Worm (Caenorhabditis elegans) whole organism, young adult: ENCODE measurements around the gene mcat-1.
A peak's percentile ranks its signal among the peaks of the same experiment; 100 is the strongest.

Experiments used
- B0336.3 ChIP-seq: fragments of 200-800 bp; sonication (Bioruptor generic); IDR thresholded peaks from 2 replicates; pipeline ENCODE4 v1.3.6; 2022; ENCODE audit warnings: missing genetic modification characterization, missing compliant biosample characterization
- D2030.7 ChIP-seq: fragments of 200-800 bp; sonication (Bioruptor generic); IDR thresholded peaks from 2 replicates; pipeline ENCODE4 v1.3.6; 2022; ENCODE audit warnings: missing genetic modification reagents, missing genetic modification characterization, missing compliant biosample characterization
- F10E7.11 ChIP-seq: sonication (generic microtip); optimal IDR thresholded peaks from 2 replicates; lab custom pipeline; 2017; ENCODE audit warnings: mild to moderate bottlenecking, missing genetic modification characterization, moderate library complexity, missing compliant biosample characterization
- F23B12.7 ChIP-seq: sonication (generic microtip); optimal IDR thresholded peaks from 2 replicates; lab custom pipeline; 2017; ENCODE audit warnings: missing genetic modification characterization, mild to moderate bottlenecking, missing compliant biosample characterization, antibody characterized with exemption, moderate library complexity; ENCODE audit not compliant: insufficient read depth
- F33H1.4 ChIP-seq: fragments of 200-800 bp; sonication (Bioruptor generic); IDR thresholded peaks from 2 replicates; pipeline ENCODE4 v1.3.6; 2022; ENCODE audit warnings: missing genetic modification reagents, missing genetic modification characterization, missing compliant biosample characterization
- F52B5.7 ChIP-seq: sonication (generic microtip); optimal IDR thresholded peaks from 2 replicates; lab custom pipeline; 2016; ENCODE audit warnings: mild to moderate bottlenecking, missing genetic modification characterization, missing compliant biosample characterization
- F57C9.4 ChIP-seq: sonication (generic microtip); optimal IDR thresholded peaks from 2 replicates; lab custom pipeline; 2017; ENCODE audit warnings: mild to moderate bottlenecking, missing genetic modification characterization, missing compliant biosample characterization
- K12H6.12 ChIP-seq: fragments of 200-800 bp; sonication (Bioruptor generic); optimal IDR thresholded peaks from 2 replicates; lab custom pipeline; 2018; ENCODE audit warnings: mild to moderate bottlenecking, missing genetic modification characterization, missing compliant biosample characterization
- ZK185.1 ChIP-seq: sonication (generic microtip); optimal IDR thresholded peaks from 2 replicates; lab custom pipeline; 2016; ENCODE audit warnings: mild to moderate bottlenecking, missing genetic modification characterization, missing compliant biosample characterization; ENCODE audit not compliant: poor library complexity, severe bottlenecking
- akir-1 ChIP-seq: fragments of 200-800 bp; sonication (Bioruptor generic); optimal IDR thresholded peaks from 2 replicates; lab custom pipeline; 2018; ENCODE audit warnings: mild to moderate bottlenecking, missing genetic modification characterization, moderate library complexity, missing compliant biosample characterization
- aptf-2 ChIP-seq: fragments of 200-800 bp; sonication (Bioruptor generic); conservative IDR thresholded peaks from 2 replicates; pipeline ENCODE4 v1.3.6; 2022; ENCODE audit warnings: missing genetic modification reagents, missing genetic modification characterization, missing compliant biosample characterization
- aptf-3 ChIP-seq: fragments of 200-800 bp; sonication (Bioruptor generic); IDR thresholded peaks from 2 replicates; pipeline ENCODE4 v1.3.6; 2022; ENCODE audit warnings: missing genetic modification characterization, missing compliant biosample characterization
- atf-7 ChIP-seq: sonication (generic microtip); optimal IDR thresholded peaks from 2 replicates; lab custom pipeline; 2017; ENCODE audit warnings: mild to moderate bottlenecking, missing genetic modification characterization, missing compliant biosample characterization
- attf-3 ChIP-seq: fragments of 200-800 bp; sonication (Bioruptor generic); conservative IDR thresholded peaks from 2 replicates; pipeline ENCODE4 v1.3.6; 2022; ENCODE audit warnings: missing genetic modification reagents, missing genetic modification characterization, missing compliant biosample characterization
- bed-1 ChIP-seq: fragments of 200-800 bp; sonication (Bioruptor generic); IDR thresholded peaks from 2 replicates; pipeline ENCODE4 v1.3.6; 2022; ENCODE audit warnings: missing genetic modification reagents, missing genetic modification characterization, missing compliant biosample characterization
- cebp-1 ChIP-seq, 2 experiments: fragments of 200-800 bp in 1 of 2; sonication (Bioruptor generic) in 1 of 2; sonication (generic microtip) in 1 of 2; IDR thresholded peaks in 1 of 2; optimal IDR thresholded peaks in 1 of 2; 2 replicates each; pipeline versions ENCODE4 v1.3.6 to Lab custom; 2017 to 2022; ENCODE audit warnings: missing compliant biosample characterization in 2 of 2, missing genetic modification characterization in 2 of 2, mild to moderate bottlenecking in 1 of 2, missing genetic modification reagents in 1 of 2, moderate library complexity in 1 of 2
- ceh-58 ChIP-seq: fragments of 200-800 bp; sonication (Bioruptor generic); IDR thresholded peaks from 2 replicates; pipeline ENCODE4 v1.3.6; 2022; ENCODE audit warnings: missing genetic modification characterization, missing compliant biosample characterization
- chd-7 ChIP-seq: sonication (generic microtip); optimal IDR thresholded peaks from 2 replicates; lab custom pipeline; 2016; ENCODE audit warnings: mild to moderate bottlenecking, missing genetic modification characterization, moderate library complexity, missing compliant biosample characterization
- dpl-1 ChIP-seq: fragments of 150-350 bp; optimal IDR thresholded peaks from 2 replicates; lab custom pipeline; 2014; ENCODE audit warnings: missing biosample characterization, missing genetic modification reagents, missing genetic modification characterization
- efl-1 ChIP-seq: fragments of 150-350 bp; optimal IDR thresholded peaks from 2 replicates; lab custom pipeline; 2014; ENCODE audit warnings: missing biosample characterization, missing genetic modification reagents, missing genetic modification characterization
- egrh-3 ChIP-seq: fragments of 200-800 bp; sonication (Bioruptor generic); IDR thresholded peaks from 2 replicates; pipeline ENCODE4 v1.3.6; 2022; ENCODE audit warnings: missing genetic modification reagents, missing genetic modification characterization, missing compliant biosample characterization
- ekl-4 ChIP-seq: fragments of 200-800 bp; sonication (Bioruptor generic); IDR thresholded peaks from 2 replicates; pipeline ENCODE4 v1.3.6; 2022; ENCODE audit warnings: missing genetic modification reagents, missing genetic modification characterization, missing compliant biosample characterization
- hmg-20 ChIP-seq: fragments of 200-800 bp; sonication (Bioruptor generic); IDR thresholded peaks from 2 replicates; pipeline ENCODE4 v1.3.6; 2022; ENCODE audit warnings: missing genetic modification reagents, missing genetic modification characterization, missing compliant biosample characterization
- lag-1 ChIP-seq: fragments of 200-800 bp; sonication (Bioruptor generic); IDR thresholded peaks from 2 replicates; pipeline ENCODE4 v1.3.6; 2022; ENCODE audit warnings: missing genetic modification reagents, missing genetic modification characterization, missing compliant biosample characterization
- let-607 ChIP-seq, 2 experiments: fragments of 200-800 bp in 1 of 2; sonication (Bioruptor generic) in 1 of 2; sonication (generic microtip) in 1 of 2; optimal IDR thresholded peaks; 2 replicates each; lab custom pipeline; 2016 to 2018; ENCODE audit warnings: mild to moderate bottlenecking in 2 of 2, missing compliant biosample characterization in 2 of 2, missing genetic modification characterization in 2 of 2, moderate library complexity in 2 of 2, missing genotype in 1 of 2
- lin-35 ChIP-seq, 3 experiments: fragments of 150-350 bp in 2 of 3; sonication (generic microtip) in 1 of 3; optimal IDR thresholded peaks; 2 replicates each; lab custom pipeline; 2014 to 2018; ENCODE audit warnings: missing biosample characterization in 3 of 3, missing genetic modification characterization in 3 of 3, missing genetic modification reagents in 3 of 3
- lin-40 ChIP-seq: sonication (generic microtip); optimal IDR thresholded peaks from 2 replicates; lab custom pipeline; 2016; ENCODE audit warnings: missing genetic modification characterization, mild to moderate bottlenecking, missing compliant biosample characterization, missing genotype, missing genetic modification reagents
- madf-10 ChIP-seq: sonication (generic microtip); optimal IDR thresholded peaks from 2 replicates; lab custom pipeline; 2016; ENCODE audit warnings: mild to moderate bottlenecking, missing genetic modification characterization, missing compliant biosample characterization
- madf-6 ChIP-seq: fragments of 200-800 bp; sonication (Bioruptor generic); IDR thresholded peaks from 2 replicates; pipeline ENCODE4 v1.3.6; 2022; ENCODE audit warnings: missing genetic modification reagents, missing genetic modification characterization, missing compliant biosample characterization
- madf-8 ChIP-seq: fragments of 200-800 bp; sonication (Bioruptor generic); conservative IDR thresholded peaks from 2 replicates; pipeline ENCODE4 v1.3.6; 2022; ENCODE audit warnings: missing genetic modification reagents, missing genetic modification characterization, missing compliant biosample characterization
- mcd-1 ChIP-seq: fragments of 200-800 bp; sonication (Bioruptor generic); IDR thresholded peaks from 2 replicates; pipeline ENCODE4 v1.3.6; 2022; ENCODE audit warnings: missing genetic modification reagents, missing genetic modification characterization, missing compliant biosample characterization
- nfyb-1 ChIP-seq: fragments of 200-800 bp; sonication (Bioruptor generic); IDR thresholded peaks from 2 replicates; pipeline ENCODE4 v1.3.6; 2022; ENCODE audit warnings: missing genetic modification reagents, missing genetic modification characterization, missing compliant biosample characterization
- nhr-120 ChIP-seq: fragments of 200-800 bp; sonication (Bioruptor generic); IDR thresholded peaks from 2 replicates; pipeline ENCODE4 v1.3.6; 2022; ENCODE audit warnings: missing genetic modification characterization, missing compliant biosample characterization
- nhr-90 ChIP-seq: sonication (generic microtip); optimal IDR thresholded peaks from 2 replicates; lab custom pipeline; 2016; ENCODE audit warnings: missing genotype, mild to moderate bottlenecking, missing genetic modification characterization, missing compliant biosample characterization
- rcor-1 ChIP-seq: fragments of 200-800 bp; sonication (Bioruptor generic); IDR thresholded peaks from 2 replicates; pipeline ENCODE4 v1.3.6; 2022; ENCODE audit warnings: missing genetic modification reagents, missing genetic modification characterization, missing compliant biosample characterization
- repo-1 ChIP-seq: sonication (generic microtip); optimal IDR thresholded peaks from 2 replicates; lab custom pipeline; 2017; ENCODE audit warnings: mild to moderate bottlenecking, missing genetic modification characterization, missing compliant biosample characterization
- snpc-1.3 ChIP-seq: sonication (generic microtip); optimal IDR thresholded peaks from 2 replicates; lab custom pipeline; 2017; ENCODE audit warnings: missing genetic modification characterization, mild to moderate bottlenecking, missing compliant biosample characterization, antibody characterized with exemption, moderate library complexity, missing genotype, missing genetic modification reagents; ENCODE audit not compliant: insufficient read depth
- sptf-2 ChIP-seq: fragments of 200-800 bp; sonication (Bioruptor generic); optimal IDR thresholded peaks from 2 replicates; lab custom pipeline; 2018; ENCODE audit warnings: mild to moderate bottlenecking, missing genetic modification characterization, missing compliant biosample characterization
- tbx-9 ChIP-seq: sonication (generic microtip); optimal IDR thresholded peaks from 2 replicates; lab custom pipeline; 2016; ENCODE audit warnings: borderline replicate concordance, missing genetic modification characterization, inconsistent platforms, missing compliant biosample characterization
- unc-130 ChIP-seq: sonication (generic microtip); optimal IDR thresholded peaks from 2 replicates; lab custom pipeline; 2016; ENCODE audit warnings: missing genetic modification reagents, missing genetic modification characterization, missing compliant biosample characterization
- zfh-2 ChIP-seq: fragments of 200-800 bp; sonication (Bioruptor generic); conservative IDR thresholded peaks from 2 replicates; pipeline ENCODE4 v1.3.6; 2022; ENCODE audit warnings: missing genetic modification reagents, missing genetic modification characterization, missing compliant biosample characterization
- ztf-25 ChIP-seq: fragments of 200-800 bp; sonication (Bioruptor generic); IDR thresholded peaks from 2 replicates; pipeline ENCODE4 v1.3.6; 2022; ENCODE audit warnings: missing genetic modification reagents, missing genetic modification characterization, missing compliant biosample characterization
- ztf-26 ChIP-seq: sonication (generic microtip); optimal IDR thresholded peaks from 2 replicates; lab custom pipeline; 2017; ENCODE audit warnings: missing genetic modification characterization, missing compliant biosample characterization
- ztf-6 ChIP-seq: fragments of 200-800 bp; sonication (Bioruptor generic); IDR thresholded peaks from 2 replicates; pipeline ENCODE4 v1.3.6; 2022; ENCODE audit warnings: missing genetic modification reagents, missing genetic modification characterization, missing compliant biosample characterization

Gene mcat-1

DNA sequence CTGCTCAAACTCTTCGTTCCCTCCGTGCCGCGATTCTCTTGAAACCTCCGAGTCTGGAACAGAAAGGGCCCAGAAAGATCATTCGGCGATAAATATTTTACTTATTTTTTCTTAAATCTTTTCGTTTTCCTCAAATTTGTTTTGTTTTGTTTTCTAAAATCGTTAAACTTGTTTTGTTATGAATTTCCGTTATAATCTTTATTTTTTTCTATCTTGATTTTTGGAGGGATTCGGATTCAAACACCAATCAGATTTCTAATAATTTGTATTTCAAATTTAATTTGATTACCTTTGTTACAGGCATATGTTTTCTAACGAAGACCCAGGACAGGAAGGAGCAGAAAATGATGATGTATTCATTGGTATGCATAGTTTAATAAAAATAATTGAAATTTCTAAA is 44.0 kb downstream of the mcat-1 start, which contains the start of gene C23H3.5:
Gene C23H3.5, plus strand, starts transcription at position 301 of the 400 bp plus-strand sequence.
- TF ChIP-seq ceh-58 (no peak), unc-130 (GFP tag; lab: Kevin White, UChicago) (no peak), repo-1 (tag; lab: Kevin White, UChicago) (no peak), F23B12.7 (tag; lab: Kevin White, UChicago) (no peak), F10E7.11 (no peak), akir-1 (GFP tag; lab: Kevin White, UChicago) (no peak), aptf-3 (GFP tag; lab: Robert Waterston, UW) (no peak), sptf-2 (no peak), F33H1.4 (GFP tag; lab: Robert Waterston, UW) (no peak), F52B5.7 (tag; lab: Kevin White, UChicago) (no peak), egrh-3 (no peak), ekl-4 (GFP tag; lab: Robert Waterston, UW) (no peak), cebp-1 (GFP tag; IDR thresholded peaks at IDR 0.05; lab: Robert Waterston, UW) (no peak), cebp-1 (tag; optimal IDR thresholded peaks at IDR 0.05; lab: Kevin White, UChicago) (no peak)

DNA sequence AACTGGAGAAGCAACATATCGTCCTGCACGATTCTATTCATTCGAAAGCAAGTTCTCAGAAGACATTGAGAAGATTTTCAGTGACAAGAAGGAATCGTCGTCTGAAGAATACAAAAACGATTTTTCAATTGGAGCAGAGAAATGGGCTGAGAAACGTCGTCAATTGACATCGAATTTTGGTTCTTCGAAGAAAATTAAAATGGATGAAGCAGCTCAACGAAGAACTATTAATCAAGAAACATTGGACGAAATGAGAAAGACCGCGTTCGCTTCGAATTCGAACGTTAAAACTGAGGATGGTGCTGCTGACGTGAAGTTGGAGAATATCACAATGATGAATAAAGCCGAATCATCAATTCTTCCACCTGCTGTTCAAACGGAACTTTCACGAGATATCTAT is 45.2 kb downstream of the mcat-1 start, which contains the start of gene rpt-4:
Gene rpt-4, minus strand, starts transcription at position 101 of the 400 bp plus-strand sequence.
- TF ChIP-seq let-607 (tag; optimal IDR thresholded peaks at IDR 0.05; lab: Kevin White, UChicago) (no peak), hmg-20 (no peak), repo-1 (tag; lab: Kevin White, UChicago) (no peak), F10E7.11 (no peak), aptf-2 (GFP tag; lab: Robert Waterston, UW) (no peak), nhr-120 (no peak)
- TF ChIP-seq, all 124 proteins: peak for 0

DNA sequence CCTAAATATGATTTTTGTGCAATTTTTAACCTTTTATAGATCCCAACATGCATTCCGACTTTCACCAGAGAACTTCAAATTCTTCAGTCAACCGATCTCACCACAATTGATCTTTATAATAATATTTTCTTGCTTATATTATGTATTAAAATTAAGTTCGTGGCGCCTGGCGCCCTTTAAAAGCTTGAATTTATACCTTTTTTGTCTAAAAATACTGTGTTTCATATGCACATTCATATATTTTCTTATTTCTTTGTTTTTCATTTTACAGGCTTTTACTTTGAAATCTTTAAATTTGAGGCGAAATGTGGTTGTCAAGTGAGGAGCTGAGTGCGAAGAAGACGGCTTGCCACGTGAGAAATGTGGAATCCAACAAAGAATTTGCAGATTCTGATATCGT is 46.6 kb downstream of the mcat-1 start, which contains the start of gene rpoa-49:
Gene rpoa-49, plus strand, starts transcription at position 301 of the 400 bp plus-strand sequence.
- TF ChIP-seq ztf-25 (GFP tag; lab: Robert Waterston, UW) (no peak), nhr-120 (no peak), madf-8 (GFP tag; lab: Robert Waterston, UW) (no peak), attf-3 (no peak), atf-7 (tag; lab: Kevin White, UChicago) (no peak), tbx-9 (no peak), K12H6.12 (tag; lab: Kevin White, UChicago) (no peak), chd-7 (no peak), nhr-90 (tag; lab: Kevin White, UChicago) (no peak), zfh-2 (GFP tag; lab: Robert Waterston, UW) (no peak), madf-10 (tag; lab: Kevin White, UChicago) (no peak), B0336.3 (GFP tag; lab: Robert Waterston, UW) (no peak), nfyb-1 (GFP tag; lab: Robert Waterston, UW) (no peak), F57C9.4 (tag; lab: Kevin White, UChicago) (no peak), mcd-1 (GFP tag; lab: Robert Waterston, UW) (no peak), ztf-6 (GFP tag; lab: Robert Waterston, UW) (no peak), ztf-26 (no peak)

DNA sequence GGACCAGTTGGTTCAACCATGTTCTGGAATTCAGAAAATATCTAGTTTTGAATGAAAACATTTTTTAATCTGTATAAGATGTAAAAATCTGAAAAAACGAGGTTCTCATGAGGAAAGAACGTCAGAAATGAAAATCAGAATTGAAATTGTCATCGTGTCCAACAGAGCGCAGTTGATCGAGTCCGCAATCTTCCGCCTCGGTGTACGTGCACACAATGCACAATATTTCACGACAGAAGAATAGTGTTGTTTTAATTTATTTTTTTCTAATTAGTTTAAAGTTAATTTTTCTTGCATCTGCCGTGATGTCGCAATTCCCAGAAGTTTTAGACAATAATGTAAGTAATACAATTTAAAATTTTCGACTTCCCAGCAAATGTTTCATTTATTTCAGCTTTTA is 47.7 kb downstream of the mcat-1 start, which contains the start of gene nfyc-1:
Gene nfyc-1, plus strand, starts transcription at position 268 of the 400 bp plus-strand sequence.
- TF ChIP-seq rcor-1 (peak; percentile 41; the same call in 1 of the 2 replicates), efl-1 (peak; percentile 27), madf-6 (GFP tag; lab: Robert Waterston, UW) (peak; percentile 44; the same call in 1 of the 2 replicates), lin-40 (tag; lab: Kevin White, UChicago) (peak; percentile 27), ZK185.1 (tag; lab: Kevin White, UChicago) (peak; percentile 26), lin-35 (GFP tag; optimal IDR thresholded peaks at IDR 0.05; lab: Kevin White, UChicago) (peak in 1 of 3 experiments; percentile 57), D2030.7 (GFP tag; lab: Robert Waterston, UW) (peak; percentile 66), snpc-1.3 (tag; lab: Kevin White, UChicago) (no peak), dpl-1 (GFP tag; lab: Kevin White, UChicago) (peak; percentile 17), let-607 (tag; optimal IDR thresholded peaks at IDR 0.05; lab: Kevin White, UChicago) (peak in 1 of 2 experiments; percentile 19), bed-1 (GFP tag; lab: Robert Waterston, UW) (no peak), lag-1 (GFP tag; lab: Robert Waterston, UW) (no peak), nhr-90 (tag; lab: Kevin White, UChicago) (no peak)
